Fruit fly (Drosophila melanogaster) whole organism, embryonic: ENCODE results near the gene CG14882.

ENCODE experiments used
- ATbp ChIP-seq: fragments of 200-800 bp; sonication (Bioruptor generic); optimal IDR thresholded peaks from 2 replicates; lab custom pipeline; 2017; ENCODE audit warnings: missing biosample characterization, mild to moderate bottlenecking, missing genetic modification characterization, missing genetic modification reagents
- CG1024 ChIP-seq: fragments of 200-800 bp; sonication (Bioruptor generic); IDR thresholded peaks from 2 replicates; pipeline ENCODE4 v1.3.6; 2022; ENCODE audit warnings: missing biosample characterization, missing genetic modification characterization
- CG10565 ChIP-seq: fragments of 200-800 bp; sonication (Bioruptor generic); optimal IDR thresholded peaks from 3 replicates; lab custom pipeline; 2016; ENCODE audit warnings: missing biosample characterization, mild to moderate bottlenecking, missing genetic modification characterization
- CG1233 ChIP-seq: fragments of 200-800 bp; sonication (Bioruptor generic); optimal IDR thresholded peaks from 4 replicates; lab custom pipeline; 2018; ENCODE audit warnings: missing biosample characterization, mild to moderate bottlenecking, missing genetic modification characterization
- CG13624 ChIP-seq: fragments of 200-800 bp; sonication (Bioruptor generic); optimal IDR thresholded peaks from 2 replicates; lab custom pipeline; 2016; ENCODE audit warnings: missing biosample characterization, missing genetic modification characterization
- CG13894 ChIP-seq: fragments of 200-800 bp; sonication (Bioruptor generic); optimal IDR thresholded peaks from 3 replicates; lab custom pipeline; 2018; ENCODE audit warnings: missing biosample characterization, mild to moderate bottlenecking, missing genetic modification characterization, moderate library complexity
- CG15601 ChIP-seq: fragments of 200-800 bp; sonication (Bioruptor generic); optimal IDR thresholded peaks from 3 replicates; lab custom pipeline; 2019; ENCODE audit warnings: missing biosample characterization, mild to moderate bottlenecking, missing genetic modification characterization, moderate library complexity
- CG18619 ChIP-seq: fragments of 200-800 bp; sonication (Bioruptor generic); optimal IDR thresholded peaks from 3 replicates; lab custom pipeline; 2017; ENCODE audit warnings: missing biosample characterization, mild to moderate bottlenecking, missing genetic modification characterization
- CG3065 ChIP-seq: fragments of 200-800 bp; sonication (Bioruptor generic); optimal IDR thresholded peaks from 2 replicates; lab custom pipeline; 2016; ENCODE audit warnings: missing biosample characterization, missing genetic modification characterization
- CG34376 ChIP-seq: fragments of 200-800 bp; sonication (Bioruptor generic); optimal IDR thresholded peaks from 2 replicates; lab custom pipeline; 2018; ENCODE audit warnings: missing biosample characterization, mild to moderate bottlenecking, missing genetic modification characterization
- CG4328 ChIP-seq: fragments of 200-800 bp; sonication (Bioruptor generic); optimal IDR thresholded peaks from 3 replicates; lab custom pipeline; 2017; ENCODE audit warnings: missing biosample characterization, missing genetic modification reagents, missing genetic modification characterization
- CG4707 ChIP-seq: fragments of 200-800 bp; sonication (Bioruptor generic); optimal IDR thresholded peaks from 2 replicates; lab custom pipeline; 2018; ENCODE audit warnings: missing biosample characterization, mild to moderate bottlenecking, missing genetic modification characterization, moderate library complexity
- CG5245 ChIP-seq: fragments of 200-800 bp; sonication (Bioruptor generic); optimal IDR thresholded peaks from 3 replicates; lab custom pipeline; 2016; ENCODE audit warnings: missing biosample characterization, missing genetic modification characterization
- CG6175 ChIP-seq: fragments of 200-800 bp; sonication (Bioruptor generic); IDR thresholded peaks from 3 replicates; pipeline ENCODE4 v1.3.6; 2022; ENCODE audit warnings: missing biosample characterization, missing genetic modification characterization
- CG6683 ChIP-seq: fragments of 200-800 bp; sonication (Bioruptor generic); optimal IDR thresholded peaks from 2 replicates; lab custom pipeline; 2017; ENCODE audit warnings: missing biosample characterization, mild to moderate bottlenecking, missing genetic modification characterization, missing genetic modification reagents
- CG6791 ChIP-seq: fragments of 200-800 bp; sonication (Bioruptor generic); IDR thresholded peaks from 3 replicates; pipeline ENCODE4 v1.3.6; 2022; ENCODE audit warnings: missing biosample characterization, missing genetic modification characterization; ENCODE audit not compliant: partially characterized antibody
- CG7357 ChIP-seq: fragments of 200-800 bp; sonication (Bioruptor generic); IDR thresholded peaks from 3 replicates; pipeline ENCODE4 v1.3.6; 2022; ENCODE audit warnings: missing biosample characterization, missing genetic modification characterization
- CG7786 ChIP-seq: fragments of 200-800 bp; sonication (Bioruptor generic); optimal IDR thresholded peaks from 2 replicates; lab custom pipeline; 2016; ENCODE audit warnings: missing biosample characterization, missing genetic modification characterization
- CG9609 ChIP-seq: fragments of 200-800 bp; sonication (Bioruptor generic); optimal IDR thresholded peaks from 3 replicates; lab custom pipeline; 2016; ENCODE audit warnings: missing biosample characterization, missing genetic modification characterization
- Camta ChIP-seq: fragments of 200-800 bp; sonication (Bioruptor generic); optimal IDR thresholded peaks from 2 replicates; lab custom pipeline; 2016; ENCODE audit warnings: missing biosample characterization, missing genetic modification characterization
- Dek ChIP-seq: fragments of 200-800 bp; sonication (Bioruptor generic); optimal IDR thresholded peaks from 3 replicates; lab custom pipeline; 2019; ENCODE audit warnings: missing biosample characterization, mild to moderate bottlenecking, missing genetic modification characterization, moderate library complexity
- Dfd ChIP-seq, 2 experiments: fragments of >200 bp; optimal IDR thresholded peaks; 2 replicates each; lab custom pipeline; 2017; ENCODE audit warnings: missing biosample characterization in 2 of 2, missing genetic modification characterization in 2 of 2
- Dip2 ChIP-seq: fragments of 200-800 bp; sonication (Bioruptor generic); IDR thresholded peaks from 2 replicates; pipeline ENCODE4 v1.3.6; 2022; ENCODE audit warnings: missing biosample characterization, missing genetic modification characterization
- Drgx ChIP-seq: fragments of 200-800 bp; sonication (Bioruptor generic); IDR thresholded peaks from 2 replicates; pipeline ENCODE4 v1.3.6; 2022; ENCODE audit warnings: missing biosample characterization, missing genetic modification characterization
- E2f1 ChIP-seq: fragments of 200-800 bp; sonication (Bioruptor generic); IDR thresholded peaks from 2 replicates; pipeline ENCODE4 v1.3.6; 2022; ENCODE audit warnings: missing biosample characterization, missing genetic modification characterization
- Ets97D ChIP-seq: fragments of 200-800 bp; sonication (Bioruptor generic); optimal IDR thresholded peaks from 3 replicates; lab custom pipeline; 2016; ENCODE audit warnings: missing biosample characterization, missing genetic modification characterization
- H2.0 ChIP-seq: fragments of 200-800 bp; sonication (Bioruptor generic); IDR thresholded peaks from 2 replicates; pipeline ENCODE4 v1.3.6; 2022; ENCODE audit warnings: missing biosample characterization, missing genetic modification characterization
- Hmx ChIP-seq: fragments of 200-800 bp; sonication (Bioruptor generic); optimal IDR thresholded peaks from 2 replicates; lab custom pipeline; 2016; ENCODE audit warnings: missing biosample characterization, missing genetic modification characterization
- Meics ChIP-seq: fragments of 200-800 bp; sonication (Bioruptor generic); optimal IDR thresholded peaks from 2 replicates; lab custom pipeline; 2017; ENCODE audit warnings: missing biosample characterization, mild to moderate bottlenecking, missing genetic modification characterization
- Nf-YB ChIP-seq: fragments of 200-800 bp; sonication (Bioruptor generic); optimal IDR thresholded peaks from 3 replicates; lab custom pipeline; 2019; ENCODE audit warnings: missing biosample characterization, mild to moderate bottlenecking, missing genetic modification characterization, moderate library complexity
- Sox100B ChIP-seq: fragments of 200-800 bp; sonication (Bioruptor generic); optimal IDR thresholded peaks from 3 replicates; lab custom pipeline; 2018; ENCODE audit warnings: missing biosample characterization, mild to moderate bottlenecking, missing genetic modification characterization
- Xbp1 ChIP-seq: fragments of 200-800 bp; sonication (Bioruptor generic); optimal IDR thresholded peaks from 3 replicates; lab custom pipeline; 2016; ENCODE audit warnings: missing biosample characterization, mild to moderate bottlenecking, missing genetic modification characterization
- bbx ChIP-seq: fragments of 200-800 bp; sonication (Bioruptor generic); IDR thresholded peaks from 2 replicates; pipeline ENCODE4 v1.3.6; 2022; ENCODE audit warnings: missing biosample characterization, missing genetic modification characterization; ENCODE audit not compliant: partially characterized antibody
- cato ChIP-seq: fragments of 200-800 bp; sonication (Bioruptor generic); optimal IDR thresholded peaks from 2 replicates; lab custom pipeline; 2016; ENCODE audit warnings: missing biosample characterization, missing genetic modification characterization, borderline replicate concordance
- chinmo ChIP-seq: fragments of 200-800 bp; sonication (Bioruptor generic); IDR thresholded peaks from 4 replicates; pipeline ENCODE4 v1.3.6; 2022; ENCODE audit warnings: missing biosample characterization, missing genetic modification characterization; ENCODE audit not compliant: partially characterized antibody
- chm ChIP-seq: fragments of 200-800 bp; sonication (Bioruptor generic); IDR thresholded peaks from 2 replicates; pipeline ENCODE4 v1.3.6; 2022; ENCODE audit warnings: missing biosample characterization, missing genetic modification characterization
- crc ChIP-seq: fragments of 200-800 bp; sonication (Bioruptor generic); optimal IDR thresholded peaks from 2 replicates; lab custom pipeline; 2016; ENCODE audit warnings: missing biosample characterization, missing genetic modification characterization
- eve ChIP-seq, 2 experiments: fragments of >200 bp; optimal IDR thresholded peaks; 2 replicates each; lab custom pipeline; 2017; ENCODE audit warnings: missing biosample characterization in 2 of 2, missing genetic modification characterization in 2 of 2
- gcm ChIP-seq: fragments of 200-800 bp; sonication (Bioruptor generic); optimal IDR thresholded peaks from 2 replicates; lab custom pipeline; 2019; ENCODE audit warnings: missing biosample characterization, mild to moderate bottlenecking, missing genetic modification characterization, moderate library complexity
- gcm2 ChIP-seq: fragments of 200-800 bp; sonication (Bioruptor generic); optimal IDR thresholded peaks from 2 replicates; lab custom pipeline; 2016; ENCODE audit warnings: missing biosample characterization, missing genetic modification characterization
- kay ChIP-seq: fragments of 200-800 bp; sonication (Bioruptor generic); optimal IDR thresholded peaks from 2 replicates; lab custom pipeline; 2016; ENCODE audit warnings: missing biosample characterization, missing genetic modification characterization
- lola ChIP-seq, 3 experiments: fragments of >200 bp in 2 of 3; fragments of 200-800 bp in 1 of 3; sonication (Bioruptor generic) in 1 of 3; optimal IDR thresholded peaks; 2 replicates each; lab custom pipeline; 2017 to 2019; ENCODE audit warnings: missing biosample characterization in 3 of 3, missing genetic modification characterization in 3 of 3, mild to moderate bottlenecking in 1 of 3, moderate library complexity in 1 of 3
- nmo ChIP-seq: fragments of 200-800 bp; sonication (Bioruptor generic); optimal IDR thresholded peaks from 2 replicates; lab custom pipeline; 2018; ENCODE audit warnings: missing biosample characterization, mild to moderate bottlenecking, missing genetic modification characterization, moderate library complexity
- pnt ChIP-seq: fragments of 200-800 bp; sonication (Bioruptor generic); optimal IDR thresholded peaks from 3 replicates; lab custom pipeline; 2016; ENCODE audit warnings: missing biosample characterization, missing genetic modification characterization
- schlank ChIP-seq: fragments of 200-800 bp; sonication (Bioruptor generic); optimal IDR thresholded peaks from 2 replicates; lab custom pipeline; 2018; ENCODE audit warnings: missing biosample characterization, mild to moderate bottlenecking, missing genetic modification characterization
- sima ChIP-seq: fragments of 200-800 bp; sonication (Bioruptor generic); optimal IDR thresholded peaks from 2 replicates; lab custom pipeline; 2016; ENCODE audit warnings: missing biosample characterization, missing genetic modification characterization
- ttk ChIP-seq: fragments of 200-800 bp; sonication (Bioruptor generic); IDR thresholded peaks from 2 replicates; pipeline ENCODE4 v2.1.2; 2022; ENCODE audit warnings: missing biosample characterization, missing genetic modification characterization
- unc-4 ChIP-seq: fragments of 200-800 bp; sonication (Bioruptor generic); IDR thresholded peaks from 2 replicates; pipeline ENCODE4 v1.3.6; 2022; ENCODE audit warnings: missing biosample characterization, missing genetic modification characterization; ENCODE audit not compliant: partially characterized antibody
- vnd ChIP-seq: fragments of 200-800 bp; sonication (Bioruptor generic); IDR thresholded peaks from 3 replicates; pipeline ENCODE4 v1.3.6; 2022; ENCODE audit warnings: missing biosample characterization, missing genetic modification characterization; ENCODE audit not compliant: partially characterized antibody
- wdn ChIP-seq: fragments of 200-800 bp; sonication (Bioruptor generic); IDR thresholded peaks from 2 replicates; pipeline ENCODE4 v1.3.6; 2022; ENCODE audit warnings: missing biosample characterization, missing genetic modification characterization

Gene CG14882

dm6 chr3R:16432665-16433065, 10.3 kb upstream of the CG14882 start, which contains the start of gene Fntb (continued):
- peak; percentile 40 for TF ChIP-seq ATbp (GFP tag; lab: Kevin White, UChicago)
- TF ChIP-seq CG7786 (GFP tag; lab: Kevin White, UChicago): peak; percentile 29
- peak; percentile 55 for TF ChIP-seq Nf-YB (GFP tag; lab: Kevin White, UChicago)
- TF ChIP-seq CG5245: peak; percentile 5
- peak; percentile 53 for TF ChIP-seq CG4328 (GFP tag; lab: Kevin White, UChicago)
- peak; percentile 5 for TF ChIP-seq CG9609 (GFP tag; lab: Kevin White, UChicago)
- TF ChIP-seq CG6175 (GFP tag; lab: Robert Waterston, UW): no peak; the same call in 2 of the 3 replicates
- TF ChIP-seq CG1024 (GFP tag; lab: Robert Waterston, UW): 0 out of 2 replicates have a peak, but pooled peaks have one; percentile 15
- TF ChIP-seq Dek (tag; lab: Kevin White, UChicago): peak; percentile 69
- TF ChIP-seq gcm2 (GFP tag; lab: Kevin White, UChicago): no peak
- no peak for TF ChIP-seq Sox100B (GFP tag; lab: Kevin White, UChicago)
- TF ChIP-seq Dip2: no peak
- no peak; the same call in 1 of the 2 replicates for TF ChIP-seq Drgx (GFP tag; lab: Robert Waterston, UW)
- no peak for TF ChIP-seq CG13624 (GFP tag; lab: Kevin White, UChicago)
- no peak for TF ChIP-seq vnd (GFP tag; lab: Robert Waterston, UW)
- peak; percentile 70 for TF ChIP-seq CG1233 (GFP tag; lab: Kevin White, UChicago)
- peak; percentile 19 for TF ChIP-seq Hmx (GFP tag; lab: Kevin White, UChicago)
- TF ChIP-seq bbx (GFP tag; lab: Robert Waterston, UW): no peak
- TF ChIP-seq unc-4 (GFP tag; lab: Robert Waterston, UW): no peak
- no peak for TF ChIP-seq chm (GFP tag; lab: Robert Waterston, UW)
- TF ChIP-seq nmo (GFP tag; lab: Kevin White, UChicago): peak; percentile 79
- TF ChIP-seq eve (GFP tag; optimal IDR thresholded peaks at IDR 0.05; lab: Kevin White, UChicago): no peak
- TF ChIP-seq kay (GFP tag; lab: Kevin White, UChicago): peak; percentile 19
- TF ChIP-seq Dfd (GFP tag; optimal IDR thresholded peaks at IDR 0.05; lab: Kevin White, UChicago): no peak
- peak; percentile 44 for TF ChIP-seq CG34376 (GFP tag; lab: Kevin White, UChicago)
- peak; percentile 39 for TF ChIP-seq H2.0 (GFP tag; lab: Robert Waterston, UW)
- TF ChIP-seq CG15601 (tag; lab: Kevin White, UChicago): peak; percentile 58
- no peak for TF ChIP-seq CG4707 (GFP tag; lab: Kevin White, UChicago)
- TF ChIP-seq gcm (GFP tag; lab: Kevin White, UChicago): peak; percentile 56
- peak; percentile 23 for TF ChIP-seq Ets97D
- peak; percentile 99 for TF ChIP-seq Meics
- peak; percentile 33 for TF ChIP-seq schlank (tag; lab: Kevin White, UChicago)
- TF ChIP-seq CG10565 (GFP tag; lab: Kevin White, UChicago): no peak
- TF ChIP-seq Xbp1 (GFP tag; lab: Kevin White, UChicago): peak; percentile 74
- TF ChIP-seq lola (GFP tag; optimal IDR thresholded peaks at IDR 0.05; lab: Kevin White, UChicago): peak in 1 of 3 experiments; percentile 60
- peak; percentile 2 for TF ChIP-seq CG3065 (GFP tag; lab: Kevin White, UChicago)
- TF ChIP-seq ttk: peak; percentile 48; the same call in 1 of the 2 replicates
- peak; percentile 30 for TF ChIP-seq cato (GFP tag; lab: Kevin White, UChicago)
- TF ChIP-seq chinmo (GFP tag; lab: Robert Waterston, UW): no peak
- no peak for TF ChIP-seq crc (GFP tag; lab: Kevin White, UChicago)
- no peak for TF ChIP-seq CG13894
- 0 out of 3 replicates have a peak, but pooled peaks have one; percentile 40 for TF ChIP-seq CG7357 (GFP tag; lab: Robert Waterston, UW)
- peak; percentile 23; the same call in 1 of the 2 replicates for TF ChIP-seq E2f1 (GFP tag; lab: Robert Waterston, UW)
- no peak for TF ChIP-seq CG6791
- no peak for TF ChIP-seq pnt (GFP tag; lab: Kevin White, UChicago)
- TF ChIP-seq Camta (GFP tag; lab: Kevin White, UChicago): peak; percentile 14
- TF ChIP-seq CG6683 (GFP tag; lab: Kevin White, UChicago): peak; percentile 31
- peak; percentile 41; the same call in 1 of the 2 replicates for TF ChIP-seq wdn
- TF ChIP-seq CG18619: peak; percentile 15
- no peak for TF ChIP-seq sima (GFP tag; lab: Kevin White, UChicago)
